Worm (Caenorhabditis elegans): ENCODE data around the gene idpb-4.

DNA sequence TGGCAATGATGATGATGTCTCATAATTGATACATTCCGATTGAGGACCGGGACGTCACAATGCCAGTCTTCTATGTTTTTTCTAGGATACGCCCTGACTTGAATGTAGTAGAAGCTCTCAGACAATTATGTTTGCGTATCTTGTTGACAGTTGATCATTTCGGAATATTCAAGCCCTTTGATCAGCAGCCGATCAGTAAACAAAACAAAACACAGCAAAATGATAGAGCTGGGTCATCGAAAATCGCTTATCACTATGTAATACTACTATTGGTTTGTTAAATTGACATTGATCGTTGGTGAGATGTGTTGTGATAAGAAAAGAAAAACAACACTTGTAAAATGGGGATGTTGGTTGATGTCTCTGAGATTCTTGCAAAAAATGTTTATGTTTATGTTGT lies 888 bp upstream of the idpb-4 start:
- TF ChIP-seq lin-39 (tag; optimal IDR thresholded peaks at IDR 0.05) (no peak), ZK337.2 (GFP tag; IDR thresholded peaks at IDR 0.05) (no peak), nhr-28 (tag; optimal IDR thresholded peaks at IDR 0.05) (no peak), ZK546.5 (tag; optimal IDR thresholded peaks at IDR 0.05) (no peak), pha-4 (GFP tag; IDR thresholded peaks at IDR 0.05) (no peak), pha-4 (tag; optimal IDR thresholded peaks at IDR 0.05) (no peak), unc-130 (GFP tag; optimal IDR thresholded peaks at IDR 0.05) (no peak), daf-19 (GFP tag; conservative IDR thresholded peaks at IDR 0.05) (no peak), hif-1 (tag; optimal IDR thresholded peaks at IDR 0.05) (no peak), T26A8.4 (GFP tag; IDR thresholded peaks at IDR 0.05) (no peak), zag-1 (tag; optimal IDR thresholded peaks at IDR 0.05) (no peak), snpc-4 (tag; optimal IDR thresholded peaks at IDR 0.05) (no peak)

All from whole organism, L4 larva.